Fruit fly (Drosophila melanogaster) whole organism: ENCODE measurements around the gene amn.

Source experiments
- CG8478 ChIP-seq: fragments of >200 bp; optimal IDR thresholded peaks from 2 replicates; lab custom pipeline; 2018; ENCODE audit warnings: inconsistent platforms
- Dll ChIP-seq: fragments of >200 bp; optimal IDR thresholded peaks from 2 replicates; lab custom pipeline; 2017
- EcR ChIP-seq, 2 experiments: fragments of >200 bp; optimal IDR thresholded peaks; 2 replicates each; lab custom pipeline; 2017; ENCODE audit warnings: missing biosample characterization in 2 of 2, missing genetic modification characterization in 2 of 2, missing genetic modification reagents in 2 of 2
- pan ChIP-seq: fragments of >200 bp; optimal IDR thresholded peaks from 2 replicates; lab custom pipeline; 2017
- psq ChIP-seq: fragments of >200 bp; optimal IDR thresholded peaks from 2 replicates; lab custom pipeline; 2017
- usp ChIP-seq: fragments of >200 bp; optimal IDR thresholded peaks from 2 replicates; lab custom pipeline; 2017; ENCODE audit warnings: missing biosample characterization, missing genetic modification characterization, mixed read lengths

amn gene

DNA sequence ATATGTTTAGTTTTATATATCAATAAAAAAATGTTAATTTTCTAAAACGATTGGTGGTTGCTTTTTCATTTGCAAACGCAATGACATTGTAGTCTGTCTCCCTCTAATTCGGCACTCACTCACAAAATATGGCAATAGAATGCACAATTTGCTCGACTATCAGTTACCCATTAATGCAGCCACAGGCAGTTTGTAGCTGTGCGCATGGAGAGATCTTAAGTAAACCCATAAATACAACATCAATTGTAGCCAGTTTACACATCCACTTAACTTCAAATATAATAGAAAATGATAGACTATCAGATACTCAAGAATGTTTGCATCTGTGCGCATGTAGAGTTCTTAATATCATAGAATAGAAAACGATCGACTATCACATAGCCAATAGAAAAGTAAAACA is 30.5 kb downstream of the amn start:
- TF ChIP-seq psq = no peak
- TF ChIP-seq EcR (GFP tag; optimal IDR thresholded peaks at IDR 0.05; lab: Kevin White, UChicago) = no peak
- no peak for TF ChIP-seq Dll (lab: Kevin White, UChicago)
- TF ChIP-seq usp (GFP tag; lab: Kevin White, UChicago) = no peak
- TF ChIP-seq CG8478 (lab: Kevin White, UChicago) = no peak
- TF ChIP-seq pan (lab: Kevin White, UChicago) = no peak

- TF ChIP-seq Dll (lab: Kevin White, UChicago) (no peak), CG8478 (lab: Kevin White, UChicago) (no peak), psq (no peak), usp (GFP tag; lab: Kevin White, UChicago) (no peak), EcR (GFP tag; optimal IDR thresholded peaks at IDR 0.05; lab: Kevin White, UChicago) (no peak), pan (lab: Kevin White, UChicago) (no peak)
These were observed 37.9 kb downstream of the amn start, which contains the start of the genes pico and Nup205 for dm6 chrX:19851989-19852307. TSS of gene pico (minus strand) at chrX:19852059. TSS of gene Nup205 (plus strand) at chrX:19852214.

- peak; percentile 43 for TF ChIP-seq CG8478 (lab: Kevin White, UChicago)
- no peak for TF ChIP-seq EcR (GFP tag; optimal IDR thresholded peaks at IDR 0.05; lab: Kevin White, UChicago)
- TF ChIP-seq Dll (lab: Kevin White, UChicago) = peak; percentile 73
- TF ChIP-seq usp (GFP tag; lab: Kevin White, UChicago) = no peak
- no peak for TF ChIP-seq psq
- no peak for TF ChIP-seq pan (lab: Kevin White, UChicago)
These were observed 38.5 kb downstream of the amn start for dm6 chrX:19851095-19851988.

DNA sequence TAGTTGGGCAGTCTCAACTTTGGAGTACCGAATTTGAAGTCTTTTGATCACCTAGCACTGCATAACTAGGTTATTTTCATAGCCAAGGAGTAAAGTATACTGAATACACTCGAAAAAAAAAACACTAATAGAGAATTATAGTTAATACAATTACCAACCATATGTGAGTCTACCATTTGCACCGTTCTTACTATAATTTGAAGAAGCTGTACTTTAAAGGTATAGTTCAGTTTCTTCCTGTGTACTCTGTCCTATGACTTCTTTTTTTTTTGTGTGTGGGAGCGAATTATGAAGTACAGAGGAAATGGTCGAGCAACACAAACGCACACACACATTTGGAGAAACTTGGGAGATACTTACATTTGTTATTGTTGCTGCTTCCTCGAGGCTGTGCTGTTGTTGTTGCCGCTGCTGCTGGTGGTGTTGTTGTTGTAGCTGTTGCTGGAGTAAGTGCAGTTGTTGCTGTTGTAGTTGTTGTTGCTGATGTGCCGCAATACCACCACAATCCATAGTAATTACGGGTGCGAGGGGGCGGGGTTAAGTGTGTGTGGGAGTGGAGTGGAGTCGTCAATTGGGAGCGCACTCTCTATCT is 39.3 kb downstream of the amn start:
- TF ChIP-seq psq = no peak
- no peak for TF ChIP-seq EcR (GFP tag; optimal IDR thresholded peaks at IDR 0.05; lab: Kevin White, UChicago)
- no peak for TF ChIP-seq CG8478 (lab: Kevin White, UChicago)
- no peak for TF ChIP-seq pan (lab: Kevin White, UChicago)
- no peak for TF ChIP-seq usp (GFP tag; lab: Kevin White, UChicago)
- no peak for TF ChIP-seq Dll (lab: Kevin White, UChicago)

- no peak for TF ChIP-seq usp (GFP tag; lab: Kevin White, UChicago)
These were observed 41.5 kb downstream of the amn start for dm6 chrX:19848342-19848793.

DNA sequence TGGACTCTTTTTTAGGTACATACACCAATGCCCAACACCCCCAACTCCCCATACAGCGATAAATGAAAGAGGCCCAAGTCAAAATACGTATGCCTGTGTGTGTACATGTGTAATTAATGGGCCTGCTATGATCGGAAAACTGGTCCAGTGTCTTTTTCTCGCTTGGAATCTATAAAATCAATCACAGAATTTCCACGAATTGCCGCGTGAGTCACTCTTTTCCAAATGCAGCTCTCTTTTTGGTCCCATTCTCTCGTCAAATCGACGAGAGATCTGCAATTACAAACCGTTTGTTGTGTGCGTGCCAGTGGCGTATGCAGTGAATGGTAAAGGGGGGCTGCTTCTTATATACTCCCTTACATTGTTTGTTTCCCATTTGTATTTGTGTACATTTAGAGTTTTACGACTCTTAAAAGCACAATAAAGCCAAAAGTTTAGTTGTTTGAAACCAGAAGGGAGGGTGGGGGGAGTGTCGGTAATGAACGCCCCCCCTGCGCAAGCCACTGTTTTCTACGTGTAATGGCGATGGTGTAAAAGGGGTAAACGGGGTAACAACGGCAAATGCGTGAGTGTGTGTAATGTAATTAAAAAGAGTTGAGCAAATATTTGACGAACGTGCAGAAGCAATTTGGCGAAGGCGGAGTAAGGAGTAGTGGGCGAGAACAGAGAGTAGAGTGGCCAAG is 43.0 kb downstream of the amn start:
- peak; percentile 23 for TF ChIP-seq Dll (lab: Kevin White, UChicago)
- no peak for TF ChIP-seq psq

- TF ChIP-seq psq (no peak), usp (GFP tag; lab: Kevin White, UChicago) (no peak), CG8478 (lab: Kevin White, UChicago) (no peak)
These were observed 44.2 kb downstream of the amn start for dm6 chrX:19845557-19846072.

dm6 chrX:19844010-19844766 is 45.7 kb downstream of the amn start:
- TF ChIP-seq usp (GFP tag; lab: Kevin White, UChicago) (no peak), pan (lab: Kevin White, UChicago) (no peak), Dll (lab: Kevin White, UChicago) (no peak), CG8478 (lab: Kevin White, UChicago) (no peak), psq (no peak), EcR (GFP tag; optimal IDR thresholded peaks at IDR 0.05; lab: Kevin White, UChicago) (no peak)

- TF ChIP-seq Dll (lab: Kevin White, UChicago) (no peak), psq (no peak), usp (GFP tag; lab: Kevin White, UChicago) (no peak), CG8478 (lab: Kevin White, UChicago) (no peak), EcR (GFP tag; optimal IDR thresholded peaks at IDR 0.05; lab: Kevin White, UChicago) (no peak), pan (lab: Kevin White, UChicago) (no peak)
These were observed 47.2 kb downstream of the amn start for dm6 chrX:19842397-19843261.

- TF ChIP-seq EcR (GFP tag; optimal IDR thresholded peaks at IDR 0.05; lab: Kevin White, UChicago) (no peak), Dll (lab: Kevin White, UChicago) (no peak), CG8478 (lab: Kevin White, UChicago) (no peak), pan (lab: Kevin White, UChicago) (no peak), psq (no peak), usp (GFP tag; lab: Kevin White, UChicago) (no peak)
These were observed 49.5 kb downstream of the amn start for dm6 chrX:19840341-19840740.
